Worm (Caenorhabditis elegans): ENCODE data around the gene ZK688.1.

DNA sequence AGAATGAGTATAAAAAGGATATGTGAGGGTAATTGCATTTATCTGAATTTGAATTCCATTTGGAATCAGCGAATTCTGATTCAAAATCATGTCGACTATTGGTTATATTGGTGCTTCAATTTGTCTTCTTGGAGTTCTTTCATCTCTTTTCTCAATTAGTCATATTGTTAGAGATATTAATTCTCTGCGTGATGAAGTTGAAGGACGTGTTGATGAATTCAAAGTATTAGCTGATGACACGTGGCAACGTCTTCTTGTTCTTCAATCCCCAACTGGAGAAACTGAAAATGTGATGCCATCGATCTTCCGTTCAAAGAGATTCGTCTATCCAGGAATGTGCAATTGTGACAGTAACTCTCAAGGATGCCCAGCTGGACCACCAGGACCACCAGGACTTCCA is 39.4 kb downstream of the ZK688.1 start, which contains the start of gene col-90:
- no peak for TF ChIP-seq nhr-76 (tag; optimal IDR thresholded peaks at IDR 0.05)
- TF ChIP-seq ztf-11 (tag; optimal IDR thresholded peaks at IDR 0.05) = no peak
- no peak for TF ChIP-seq pha-4 (tag; optimal IDR thresholded peaks at IDR 0.05)
- no peak for TF ChIP-seq unc-62 (GFP tag; optimal IDR thresholded peaks at IDR 0.05)
- no peak for TF ChIP-seq nhr-12 (tag; optimal IDR thresholded peaks at IDR 0.05)
- no peak for TF ChIP-seq nhr-237 (tag; optimal IDR thresholded peaks at IDR 0.05)
- TF ChIP-seq unc-39 (tag; optimal IDR thresholded peaks at IDR 0.05) = no peak
- no peak for TF ChIP-seq ceh-43 (GFP tag; optimal IDR thresholded peaks at IDR 0.05)
- no peak for TF ChIP-seq ceh-39 (tag; optimal IDR thresholded peaks at IDR 0.05)
- TF ChIP-seq lsy-2 (tag; optimal IDR thresholded peaks at IDR 0.05) = no peak
- no peak for TF ChIP-seq mls-2 (tag; optimal IDR thresholded peaks at IDR 0.05)
